Fruit fly (Drosophila melanogaster): ENCODE measurements around the gene SdhBL.

SdhBL gene

DNA sequence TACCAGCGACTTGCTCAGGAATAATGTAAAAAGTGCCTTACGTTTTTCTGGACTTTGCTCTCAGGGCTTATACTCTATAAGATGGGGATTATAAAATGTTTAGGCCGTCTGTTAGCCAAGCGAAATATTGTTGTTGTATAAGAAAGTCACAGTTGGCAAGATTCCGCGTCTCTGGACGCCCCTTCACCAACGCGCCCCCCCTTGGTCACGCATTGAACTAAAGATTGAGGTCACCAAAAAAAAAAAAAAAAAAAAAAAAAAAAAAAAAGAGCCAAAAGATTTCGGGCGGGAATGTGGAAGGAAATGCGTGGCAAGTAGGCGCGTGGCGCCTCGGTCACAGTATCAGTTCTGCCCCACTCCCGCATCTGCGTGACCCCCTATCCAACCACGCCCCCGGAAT is 40.6 kb downstream of the SdhBL start:
- TF ChIP-seq usp (GFP tag; optimal IDR thresholded peaks at IDR 0.05), result no peak
- no peak for TF ChIP-seq psq (optimal IDR thresholded peaks at IDR 0.05)
- no peak for TF ChIP-seq EcR (GFP tag; optimal IDR thresholded peaks at IDR 0.05)
- TF ChIP-seq pan (optimal IDR thresholded peaks at IDR 0.05), result no peak
- TF ChIP-seq CG8478 (optimal IDR thresholded peaks at IDR 0.05), result no peak
- TF ChIP-seq Dll (optimal IDR thresholded peaks at IDR 0.05), result no peak

DNA sequence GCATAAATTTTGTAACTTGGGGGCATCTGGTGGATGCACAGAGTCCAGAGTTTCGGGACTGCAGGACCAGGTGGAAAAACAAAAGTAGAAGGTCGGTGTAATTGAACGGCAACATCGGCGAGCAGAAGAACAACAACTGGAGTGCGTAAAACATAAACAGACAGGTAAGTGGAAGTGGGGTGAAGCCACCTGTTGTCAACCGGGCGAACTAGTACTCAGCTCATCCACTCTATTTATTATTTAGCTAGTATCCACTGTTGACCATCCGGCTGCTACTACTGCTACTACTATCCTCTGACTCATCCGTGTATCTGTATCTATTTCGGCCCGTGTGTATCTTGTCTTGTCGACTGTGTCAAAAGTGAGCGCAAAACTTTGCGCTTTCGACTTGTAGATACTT is 42.4 kb downstream of the SdhBL start:
- TF ChIP-seq EcR (GFP tag; optimal IDR thresholded peaks at IDR 0.05), result no peak
- TF ChIP-seq usp (GFP tag; optimal IDR thresholded peaks at IDR 0.05), result no peak
- no peak for TF ChIP-seq pan (optimal IDR thresholded peaks at IDR 0.05)
- TF ChIP-seq psq (optimal IDR thresholded peaks at IDR 0.05), result no peak
- no peak for TF ChIP-seq Dll (optimal IDR thresholded peaks at IDR 0.05)
- TF ChIP-seq CG8478 (optimal IDR thresholded peaks at IDR 0.05), result no peak

DNA sequence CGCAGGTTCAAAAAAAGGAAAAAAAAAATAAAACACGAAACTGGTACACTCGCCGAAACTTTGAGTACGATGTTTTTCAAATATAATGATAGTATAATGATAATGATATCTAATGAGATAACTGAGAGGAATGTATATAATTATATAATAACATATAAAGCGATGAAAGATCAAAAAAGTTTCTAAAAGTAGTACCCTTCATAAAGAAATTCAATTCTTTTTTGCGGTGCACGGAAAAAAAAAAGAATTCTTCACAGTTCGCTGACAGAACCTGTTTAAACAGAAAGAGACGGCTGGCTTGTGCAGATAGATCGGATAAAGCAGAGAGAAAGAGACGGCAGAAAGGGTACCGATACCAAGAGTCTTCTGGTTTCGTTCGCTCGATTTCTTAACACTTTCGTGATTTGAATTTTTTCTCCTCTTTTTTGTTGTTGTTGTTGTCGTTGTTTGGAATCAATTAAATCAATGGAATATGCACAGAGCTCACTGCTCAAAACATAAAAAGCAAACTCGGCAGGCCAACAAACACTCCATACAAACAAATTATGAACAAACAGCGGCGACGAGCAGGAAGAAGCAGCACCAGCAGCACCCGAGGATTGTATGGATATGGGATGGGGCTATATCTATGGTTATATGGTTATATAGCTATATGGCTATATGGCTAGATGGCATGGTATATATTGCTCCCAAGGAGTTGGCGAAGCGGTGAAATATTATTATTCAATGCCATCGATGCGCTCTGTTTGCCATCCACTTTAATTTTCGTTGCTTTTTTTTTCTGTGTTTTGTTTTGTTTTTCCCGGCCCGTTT is 44.1 kb downstream of the SdhBL start:
- no peak for TF ChIP-seq pan (optimal IDR thresholded peaks at IDR 0.05)
- no peak for TF ChIP-seq Dll (optimal IDR thresholded peaks at IDR 0.05)
- no peak for TF ChIP-seq CG8478 (optimal IDR thresholded peaks at IDR 0.05)
- no peak for TF ChIP-seq EcR (GFP tag; optimal IDR thresholded peaks at IDR 0.05)
- no peak for TF ChIP-seq psq (optimal IDR thresholded peaks at IDR 0.05)

DNA sequence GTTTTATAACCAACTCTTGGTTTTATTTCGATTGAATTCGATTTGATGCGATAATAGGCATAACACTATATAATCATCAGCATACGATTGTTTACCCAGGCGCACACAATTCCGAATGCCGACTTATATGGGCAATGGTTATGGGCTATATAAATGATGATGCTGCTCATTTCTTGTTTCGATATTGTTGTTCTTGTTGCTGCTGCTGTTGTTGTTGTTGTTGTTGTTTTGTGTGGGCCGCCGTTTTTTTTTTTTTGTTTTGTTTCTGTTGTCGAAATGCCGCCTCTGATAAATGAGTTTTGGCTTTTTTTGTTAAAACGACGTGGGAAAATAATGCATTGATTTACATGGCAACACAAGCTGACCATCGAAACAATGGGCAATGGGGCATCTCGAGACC is 45.2 kb downstream of the SdhBL start:
- TF ChIP-seq pan (optimal IDR thresholded peaks at IDR 0.05) (no peak), Dll (optimal IDR thresholded peaks at IDR 0.05) (no peak), psq (optimal IDR thresholded peaks at IDR 0.05) (no peak), CG8478 (optimal IDR thresholded peaks at IDR 0.05) (no peak), usp (GFP tag; optimal IDR thresholded peaks at IDR 0.05) (no peak), EcR (GFP tag; optimal IDR thresholded peaks at IDR 0.05) (no peak)

DNA sequence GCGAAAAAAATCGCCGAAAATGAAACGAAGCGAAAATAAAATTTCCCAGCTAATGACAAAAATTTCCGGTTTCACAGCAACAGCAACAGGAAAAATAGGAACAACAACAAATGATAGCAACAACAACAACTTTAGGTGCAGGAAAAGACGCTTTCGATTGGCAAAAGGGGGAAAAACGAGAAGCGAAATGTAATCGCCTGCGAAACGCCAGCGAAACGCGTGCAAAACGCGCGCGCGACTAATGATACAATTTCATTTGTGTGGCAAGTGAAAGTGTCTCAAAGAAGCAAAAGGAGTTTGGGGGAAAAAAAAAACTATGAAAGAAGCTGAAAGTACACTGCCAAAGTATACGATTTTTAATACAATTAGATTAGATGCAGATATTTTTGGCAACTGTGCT is 47.7 kb downstream of the SdhBL start:
- TF ChIP-seq pan (optimal IDR thresholded peaks at IDR 0.05) (no peak), Dll (optimal IDR thresholded peaks at IDR 0.05) (no peak), psq (optimal IDR thresholded peaks at IDR 0.05) (no peak), usp (GFP tag; optimal IDR thresholded peaks at IDR 0.05) (no peak), CG8478 (optimal IDR thresholded peaks at IDR 0.05) (no peak)

DNA sequence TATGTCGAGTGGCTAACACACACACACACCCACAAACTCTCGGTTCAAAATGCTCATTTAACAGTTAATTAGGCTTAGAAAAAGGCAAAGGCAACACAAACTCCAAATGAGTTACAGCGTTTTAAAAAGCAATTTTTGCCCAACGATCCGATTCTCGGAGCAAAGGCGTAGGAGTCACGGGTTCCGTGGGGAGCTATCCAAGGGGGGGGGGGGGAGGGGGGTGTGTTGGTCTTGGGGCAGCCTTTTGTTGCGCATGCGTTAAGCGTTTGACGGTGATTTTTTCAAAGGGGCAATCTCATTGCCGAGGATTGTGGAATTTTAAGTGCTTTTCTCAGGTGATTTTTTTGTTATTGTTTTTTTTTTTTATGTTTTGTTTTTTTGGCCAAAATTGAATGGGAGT is 48.4 kb downstream of the SdhBL start:
- TF ChIP-seq usp (GFP tag; optimal IDR thresholded peaks at IDR 0.05) (no peak), EcR (GFP tag; optimal IDR thresholded peaks at IDR 0.05) (no peak)

DNA sequence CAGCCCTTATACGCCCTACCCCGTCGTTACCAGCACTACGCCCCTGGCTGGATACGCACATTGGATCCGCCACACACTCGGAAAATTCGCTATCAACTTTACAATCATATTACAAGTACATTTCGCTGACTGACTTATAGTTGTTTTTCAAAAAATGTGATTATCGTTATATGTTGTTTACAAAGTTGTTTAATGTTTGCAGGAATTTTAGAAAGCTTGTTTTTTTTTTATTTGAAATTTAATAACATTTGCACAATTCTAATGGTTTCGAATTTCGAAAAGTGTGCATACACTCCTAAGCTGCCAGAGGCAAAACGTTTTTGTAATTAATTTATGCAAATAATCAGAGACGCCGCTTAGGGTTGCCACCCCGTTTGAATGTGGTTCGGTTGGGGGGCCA is 49.9 kb downstream of the SdhBL start:
- no peak for TF ChIP-seq Dll (optimal IDR thresholded peaks at IDR 0.05)
- TF ChIP-seq psq (optimal IDR thresholded peaks at IDR 0.05), result no peak
- TF ChIP-seq CG8478 (optimal IDR thresholded peaks at IDR 0.05), result no peak
- TF ChIP-seq usp (GFP tag; optimal IDR thresholded peaks at IDR 0.05), result no peak
- no peak for TF ChIP-seq pan (optimal IDR thresholded peaks at IDR 0.05)
- TF ChIP-seq EcR (GFP tag; optimal IDR thresholded peaks at IDR 0.05), result no peak

Measured in whole organism.